In the genomic region with DNA sequence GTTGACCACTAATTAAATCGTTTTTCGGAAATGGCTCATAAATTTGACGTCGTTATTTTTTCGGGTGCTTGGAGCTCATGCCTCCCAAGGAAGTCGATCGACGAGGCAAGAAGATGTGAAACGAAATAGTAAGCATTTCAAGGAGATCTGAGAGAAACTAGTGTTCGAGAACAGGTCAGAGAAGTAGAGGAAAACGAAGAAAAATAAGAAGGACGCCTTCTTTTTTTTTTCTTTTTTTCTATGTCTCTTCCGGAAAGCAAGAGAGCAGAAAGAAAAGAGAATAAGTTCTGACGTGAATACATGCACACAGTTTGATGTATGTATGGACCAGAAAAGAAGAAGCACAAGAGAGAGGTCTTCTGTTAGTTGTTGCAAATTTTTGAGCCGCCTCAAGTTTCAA, we compare ENCODE assay signal across 4 worm cellular contexts.
TF ChIP-seq lines count a peak whose summit lies in the region.

No protein-coding gene starts in this region.

TF ChIP-seq in whole organism, L1 larva, 84 proteins besides CTCF, POLR2A, EP300 and RAD21 (continued from another document and continues in another):
- TF ChIP-seq tlp-1 (tag; optimal IDR thresholded peaks at IDR 0.05; lab: Kevin White, UChicago): no peak
- TF ChIP-seq hlh-17 (GFP tag; optimal IDR thresholded peaks at IDR 0.05; lab: Kevin White, UChicago; ENCODE audit: borderline replicate concordance): no peak
- TF ChIP-seq hpl-2 (GFP tag; optimal IDR thresholded peaks at IDR 0.05; lab: Kevin White, UChicago): no peak
- TF ChIP-seq nhr-47 (tag; optimal IDR thresholded peaks at IDR 0.05; lab: Kevin White, UChicago): peak; percentile 59
- no peak for TF ChIP-seq C16A3.4 (tag; optimal IDR thresholded peaks at IDR 0.05; lab: Kevin White, UChicago)
- TF ChIP-seq fos-1 (tag; optimal IDR thresholded peaks at IDR 0.05; lab: Kevin White, UChicago): no peak
- TF ChIP-seq unc-130 (tag; optimal IDR thresholded peaks at IDR 0.05; lab: Kevin White, UChicago): no peak
- no peak for TF ChIP-seq unc-62 (GFP tag; optimal IDR thresholded peaks at IDR 0.05; lab: Kevin White, UChicago)
- peak in 1 of 3 experiments; percentile 21 for TF ChIP-seq dpl-1 (GFP tag; optimal IDR thresholded peaks at IDR 0.05; lab: Kevin White, UChicago)
- TF ChIP-seq ama-1 (optimal IDR thresholded peaks at IDR 0.05; lab: Kevin White, UChicago): no peak
- no peak for TF ChIP-seq unc-30 (tag; optimal IDR thresholded peaks at IDR 0.05; lab: Kevin White, UChicago)
- no peak for TF ChIP-seq zag-1 (tag; optimal IDR thresholded peaks at IDR 0.05; lab: Kevin White, UChicago)
- TF ChIP-seq lin-15B (tag; optimal IDR thresholded peaks at IDR 0.05; lab: Kevin White, UChicago): no peak
- TF ChIP-seq nhr-77 (tag; optimal IDR thresholded peaks at IDR 0.05; lab: Kevin White, UChicago): no peak
- no peak for TF ChIP-seq ceh-8 (GFP tag; optimal IDR thresholded peaks at IDR 0.05; lab: Kevin White, UChicago)
- peak; percentile 93 for TF ChIP-seq lin-14 (GFP tag; optimal IDR thresholded peaks at IDR 0.05; lab: Kevin White, UChicago)
- peak; percentile 3 for TF ChIP-seq swsn-7 (tag; optimal IDR thresholded peaks at IDR 0.05; lab: Kevin White, UChicago)
- TF ChIP-seq C34B4.2 (tag; optimal IDR thresholded peaks at IDR 0.05; lab: Kevin White, UChicago): no peak
- TF ChIP-seq mep-1 (tag; optimal IDR thresholded peaks at IDR 0.05; lab: Kevin White, UChicago): peak; percentile 23
- peak; percentile 56 for TF ChIP-seq unc-86 (tag; optimal IDR thresholded peaks at IDR 0.05; lab: Kevin White, UChicago)
- no peak for TF ChIP-seq mdl-1 (tag; optimal IDR thresholded peaks at IDR 0.05; lab: Kevin White, UChicago)
- no peak for TF ChIP-seq F16B12.6 (tag; optimal IDR thresholded peaks at IDR 0.05; lab: Kevin White, UChicago)
- no peak for TF ChIP-seq nhr-11 (tag; optimal IDR thresholded peaks at IDR 0.05; lab: Kevin White, UChicago)
- TF ChIP-seq ceh-88 (GFP tag; IDR thresholded peaks at IDR 0.05; lab: Robert Waterston, UW): no peak
- TF ChIP-seq tbx-2 (tag; optimal IDR thresholded peaks at IDR 0.05; lab: Kevin White, UChicago): peak; percentile 34
- TF ChIP-seq grh-1 (GFP tag; IDR thresholded peaks at IDR 0.05; lab: Robert Waterston, UW): no peak
- TF ChIP-seq lir-3 (tag; optimal IDR thresholded peaks at IDR 0.05; lab: Kevin White, UChicago; ENCODE audit: poor library complexity): no peak
- TF ChIP-seq efl-1 (optimal IDR thresholded peaks at IDR 0.05; lab: Kevin White, UChicago): peak; percentile 25 to 31
- TF ChIP-seq efl-1 (GFP tag; optimal IDR thresholded peaks at IDR 0.05 in 1 of 2; lab: Kevin White, UChicago): peak in 1 of 2 experiments; percentile 62
- no peak for TF ChIP-seq nhr-20 (tag; optimal IDR thresholded peaks at IDR 0.05; lab: Kevin White, UChicago)
- no peak for TF ChIP-seq snpc-4 (tag; optimal IDR thresholded peaks at IDR 0.05; lab: Kevin White, UChicago)
- TF ChIP-seq egl-27 (tag; optimal IDR thresholded peaks at IDR 0.05; lab: Kevin White, UChicago): no peak
- peak; percentile 58 for TF ChIP-seq fkh-10 (GFP tag; optimal IDR thresholded peaks at IDR 0.05; lab: Kevin White, UChicago)

TF ChIP-seq in whole organism, L2 larva, 48 proteins besides CTCF, POLR2A, EP300 and RAD21 (continued from another document):
- TF ChIP-seq nhr-129 (tag; optimal IDR thresholded peaks at IDR 0.05; lab: Kevin White, UChicago) (peak; percentile 39), mab-5 (tag; optimal IDR thresholded peaks at IDR 0.05; lab: Kevin White, UChicago) (peak; percentile 66)

TF ChIP-seq in whole organism, L3 larva, 47 proteins besides CTCF, POLR2A, EP300 and RAD21 (continued from another document):
- TF ChIP-seq nhr-28 (tag; optimal IDR thresholded peaks at IDR 0.05; lab: Kevin White, UChicago) (no peak), pqm-1 (tag; optimal IDR thresholded peaks at IDR 0.05; lab: Kevin White, UChicago) (no peak), nhr-25 (tag; optimal IDR thresholded peaks at IDR 0.05; lab: Kevin White, UChicago) (no peak), lin-15B (tag; optimal IDR thresholded peaks at IDR 0.05; lab: Kevin White, UChicago) (peak; percentile 38), nhr-43 (tag; optimal IDR thresholded peaks at IDR 0.05; lab: Kevin White, UChicago; ENCODE audit: poor library complexity, severe bottlenecking) (no peak), egl-27 (tag; optimal IDR thresholded peaks at IDR 0.05; lab: Kevin White, UChicago) (no peak), snpc-4 (tag; optimal IDR thresholded peaks at IDR 0.05; lab: Kevin White, UChicago) (no peak), ztf-11 (tag; optimal IDR thresholded peaks at IDR 0.05; lab: Kevin White, UChicago) (no peak), lin-39 (tag; optimal IDR thresholded peaks at IDR 0.05; lab: Kevin White, UChicago) (no peak), nfya-1 (tag; optimal IDR thresholded peaks at IDR 0.05; lab: Kevin White, UChicago; ENCODE audit: insufficient read depth) (peak; percentile 53)

TF ChIP-seq in whole organism, L4 larva, 104 proteins besides CTCF, POLR2A, EP300 and RAD21 (continued from another document):
- TF ChIP-seq unc-62 (GFP tag; optimal IDR thresholded peaks at IDR 0.05 in 1 of 2; lab: Kevin White, UChicago) (peak in 1 of 2 experiments; percentile 99), unc-62 (tag; optimal IDR thresholded peaks at IDR 0.05; lab: Kevin White, UChicago) (no peak), fkh-10 (GFP tag; optimal IDR thresholded peaks at IDR 0.05; lab: Kevin White, UChicago) (peak; percentile 84)
TF ChIP-seq in whole organism, L4 larva: peak in this region for 11.
